Fruit fly (Drosophila melanogaster) whole organism, embryonic: ENCODE data around the gene mus101.
A peak's percentile ranks its signal among the peaks of the same experiment; 100 is the strongest.

Experiments
- ATbp ChIP-seq: fragments of 200-800 bp; sonication (Bioruptor generic); optimal IDR thresholded peaks from 2 replicates; lab custom pipeline; 2017; ENCODE audit warnings: missing biosample characterization, mild to moderate bottlenecking, missing genetic modification characterization, missing genetic modification reagents
- CG10209 ChIP-seq: fragments of 200-800 bp; sonication (Bioruptor generic); optimal IDR thresholded peaks from 3 replicates; lab custom pipeline; 2017; ENCODE audit warnings: missing biosample characterization, mild to moderate bottlenecking, missing genetic modification characterization, missing genetic modification reagents
- CG10274 ChIP-seq: fragments of 200-800 bp; sonication (Bioruptor generic); optimal IDR thresholded peaks from 3 replicates; lab custom pipeline; 2017; ENCODE audit warnings: missing biosample characterization, mild to moderate bottlenecking, missing genetic modification characterization
- CG10462 ChIP-seq: fragments of 200-800 bp; sonication (Bioruptor generic); optimal IDR thresholded peaks from 2 replicates; lab custom pipeline; 2016; ENCODE audit warnings: missing biosample characterization, missing genetic modification characterization
- CG12769 ChIP-seq: fragments of 200-800 bp; sonication (Bioruptor generic); optimal IDR thresholded peaks from 2 replicates; lab custom pipeline; 2019; ENCODE audit warnings: missing biosample characterization, mild to moderate bottlenecking, missing genetic modification characterization, moderate library complexity
- CG13775 ChIP-seq: fragments of 200-800 bp; sonication (Bioruptor generic); optimal IDR thresholded peaks from 3 replicates; lab custom pipeline; 2017; ENCODE audit warnings: missing biosample characterization, mild to moderate bottlenecking, missing genetic modification characterization
- CG15601 ChIP-seq: fragments of 200-800 bp; sonication (Bioruptor generic); optimal IDR thresholded peaks from 3 replicates; lab custom pipeline; 2019; ENCODE audit warnings: missing biosample characterization, mild to moderate bottlenecking, missing genetic modification characterization, moderate library complexity
- CG17359 ChIP-seq: fragments of 200-800 bp; sonication (Bioruptor generic); optimal IDR thresholded peaks from 3 replicates; lab custom pipeline; 2018; ENCODE audit warnings: missing biosample characterization, mild to moderate bottlenecking, missing genetic modification characterization, moderate library complexity
- CG30403 ChIP-seq: fragments of 200-800 bp; sonication (Bioruptor generic); optimal IDR thresholded peaks from 3 replicates; lab custom pipeline; 2016; ENCODE audit warnings: missing biosample characterization, missing genetic modification characterization
- CG32767 ChIP-seq: fragments of 200-800 bp; sonication (Bioruptor generic); IDR thresholded peaks from 2 replicates; pipeline ENCODE4 v1.3.6; 2022; ENCODE audit warnings: missing biosample characterization, missing genetic modification characterization
- CG3281 ChIP-seq: fragments of 200-800 bp; sonication (Bioruptor generic); optimal IDR thresholded peaks from 3 replicates; lab custom pipeline; 2017; ENCODE audit warnings: missing biosample characterization, mild to moderate bottlenecking, missing genetic modification characterization
- CG34376 ChIP-seq: fragments of 200-800 bp; sonication (Bioruptor generic); optimal IDR thresholded peaks from 2 replicates; lab custom pipeline; 2018; ENCODE audit warnings: missing biosample characterization, mild to moderate bottlenecking, missing genetic modification characterization
- CG3838 ChIP-seq: fragments of 200-800 bp; sonication (Bioruptor generic); optimal IDR thresholded peaks from 3 replicates; lab custom pipeline; 2016; ENCODE audit warnings: missing biosample characterization, missing genetic modification characterization
- CG43689 ChIP-seq: fragments of 200-800 bp; sonication (Bioruptor generic); IDR thresholded peaks from 2 replicates; pipeline ENCODE4 v1.3.6; 2022; ENCODE audit warnings: missing biosample characterization, missing genetic modification characterization
- CG5180 ChIP-seq: fragments of 200-800 bp; sonication (Bioruptor generic); optimal IDR thresholded peaks from 3 replicates; lab custom pipeline; 2017; ENCODE audit warnings: missing biosample characterization, missing genetic modification characterization, mild to moderate bottlenecking, moderate library complexity, missing genetic modification reagents
- CG6791 ChIP-seq: fragments of 200-800 bp; sonication (Bioruptor generic); IDR thresholded peaks from 3 replicates; pipeline ENCODE4 v1.3.6; 2022; ENCODE audit warnings: missing biosample characterization, missing genetic modification characterization; ENCODE audit not compliant: partially characterized antibody
- CG7745 ChIP-seq: fragments of 200-800 bp; sonication (Bioruptor generic); optimal IDR thresholded peaks from 2 replicates; lab custom pipeline; 2018; ENCODE audit warnings: missing biosample characterization, mild to moderate bottlenecking, missing genetic modification characterization, moderate library complexity
- CG7786 ChIP-seq: fragments of 200-800 bp; sonication (Bioruptor generic); optimal IDR thresholded peaks from 2 replicates; lab custom pipeline; 2016; ENCODE audit warnings: missing biosample characterization, missing genetic modification characterization
- CG8478 ChIP-seq: fragments of >200 bp; optimal IDR thresholded peaks from 2 replicates; lab custom pipeline; 2018
- CG8765 ChIP-seq: fragments of 200-800 bp; sonication (Bioruptor generic); IDR thresholded peaks from 2 replicates; pipeline ENCODE4 v1.3.6; 2022; ENCODE audit warnings: missing biosample characterization, missing genetic modification characterization
- CG9215 ChIP-seq: fragments of 200-800 bp; sonication (Bioruptor generic); IDR thresholded peaks from 2 replicates; pipeline ENCODE4 v1.3.6; 2022; ENCODE audit warnings: missing biosample characterization, missing genetic modification characterization
- CG9727 ChIP-seq: fragments of 200-800 bp; sonication (Bioruptor generic); optimal IDR thresholded peaks from 3 replicates; lab custom pipeline; 2017; ENCODE audit warnings: missing biosample characterization, mild to moderate bottlenecking, missing genetic modification characterization
- Dad ChIP-seq: fragments of 200-800 bp; sonication (Bioruptor generic); optimal IDR thresholded peaks from 3 replicates; lab custom pipeline; 2016; ENCODE audit warnings: missing biosample characterization, missing genetic modification characterization
- Dip2 ChIP-seq: fragments of 200-800 bp; sonication (Bioruptor generic); IDR thresholded peaks from 2 replicates; pipeline ENCODE4 v1.3.6; 2022; ENCODE audit warnings: missing biosample characterization, missing genetic modification characterization
- Doc2 ChIP-seq: fragments of 200-800 bp; sonication (Bioruptor generic); IDR thresholded peaks from 2 replicates; pipeline ENCODE4 v1.3.6; 2022; ENCODE audit warnings: missing biosample characterization, missing genetic modification characterization
- Doc3 ChIP-seq: fragments of 200-800 bp; sonication (Bioruptor generic); IDR thresholded peaks from 3 replicates; pipeline ENCODE4 v1.3.6; 2022; ENCODE audit warnings: missing biosample characterization, missing genetic modification characterization; ENCODE audit not compliant: partially characterized antibody
- ERR ChIP-seq: fragments of 200-800 bp; sonication (Bioruptor generic); optimal IDR thresholded peaks from 2 replicates; lab custom pipeline; 2016; ENCODE audit warnings: missing biosample characterization, missing genetic modification characterization
- Hr3 ChIP-seq: fragments of 200-800 bp; sonication (Bioruptor generic); optimal IDR thresholded peaks from 3 replicates; lab custom pipeline; 2016; ENCODE audit warnings: missing biosample characterization, missing genetic modification characterization
- MTF-1 ChIP-seq: fragments of 200-800 bp; sonication (Bioruptor generic); optimal IDR thresholded peaks from 2 replicates; lab custom pipeline; 2018; ENCODE audit warnings: missing biosample characterization, mild to moderate bottlenecking, missing genetic modification characterization, borderline replicate concordance
- Max ChIP-seq: fragments of 200-800 bp; sonication (Bioruptor generic); optimal IDR thresholded peaks from 2 replicates; lab custom pipeline; 2016; ENCODE audit warnings: missing biosample characterization, mild to moderate bottlenecking, missing genetic modification characterization
- Rx ChIP-seq: fragments of 200-800 bp; sonication (Bioruptor generic); IDR thresholded peaks from 2 replicates; pipeline ENCODE4 v1.3.6; 2022; ENCODE audit warnings: missing biosample characterization, missing genetic modification characterization
- al ChIP-seq: fragments of 200-800 bp; sonication (Bioruptor generic); IDR thresholded peaks from 2 replicates; pipeline ENCODE4 v1.3.6; 2022; ENCODE audit warnings: missing biosample characterization, missing genetic modification characterization
- ase ChIP-seq: fragments of 200-800 bp; sonication (Bioruptor generic); IDR thresholded peaks from 3 replicates; pipeline ENCODE4 v1.3.6; 2022; ENCODE audit warnings: missing biosample characterization, missing genetic modification characterization
- bbx ChIP-seq: fragments of 200-800 bp; sonication (Bioruptor generic); IDR thresholded peaks from 2 replicates; pipeline ENCODE4 v1.3.6; 2022; ENCODE audit warnings: missing biosample characterization, missing genetic modification characterization; ENCODE audit not compliant: partially characterized antibody
- dati ChIP-seq: fragments of 200-800 bp; sonication (Bioruptor generic); IDR thresholded peaks from 2 replicates; pipeline ENCODE4 v1.3.6; 2022; ENCODE audit warnings: missing biosample characterization, missing genetic modification characterization
- ewg ChIP-seq: fragments of 200-800 bp; sonication (Bioruptor generic); optimal IDR thresholded peaks from 3 replicates; lab custom pipeline; 2017; ENCODE audit warnings: mild to moderate bottlenecking, missing biosample characterization, missing genetic modification reagents, missing genetic modification characterization
- gcm2 ChIP-seq: fragments of 200-800 bp; sonication (Bioruptor generic); optimal IDR thresholded peaks from 2 replicates; lab custom pipeline; 2016; ENCODE audit warnings: missing biosample characterization, missing genetic modification characterization
- grn ChIP-seq: fragments of 200-800 bp; sonication (Bioruptor generic); optimal IDR thresholded peaks from 3 replicates; lab custom pipeline; 2017; ENCODE audit warnings: missing biosample characterization, missing genetic modification characterization
- gsb ChIP-seq: fragments of 200-800 bp; sonication (Bioruptor generic); IDR thresholded peaks from 2 replicates; pipeline ENCODE4 v1.3.6; 2022; ENCODE audit warnings: missing biosample characterization, missing genetic modification characterization
- gt ChIP-seq: fragments of 200-800 bp; sonication (Bioruptor generic); IDR thresholded peaks from 2 replicates; pipeline ENCODE4 v1.3.6; 2022; ENCODE audit warnings: missing biosample characterization, missing genetic modification characterization
- hth ChIP-seq: fragments of >200 bp; optimal IDR thresholded peaks from 2 replicates; lab custom pipeline; 2017; ENCODE audit warnings: inconsistent platforms
- pb ChIP-seq: fragments of 200-800 bp; sonication (Bioruptor generic); optimal IDR thresholded peaks from 3 replicates; lab custom pipeline; 2016; ENCODE audit warnings: missing biosample characterization, missing genetic modification characterization
- pho ChIP-seq: fragments of 200-800 bp; sonication (Bioruptor generic); optimal IDR thresholded peaks from 2 replicates; lab custom pipeline; 2016; ENCODE audit warnings: missing biosample characterization, missing genetic modification characterization
- pum ChIP-seq: fragments of 200-800 bp; sonication (Bioruptor generic); optimal IDR thresholded peaks from 2 replicates; lab custom pipeline; 2016; ENCODE audit warnings: missing biosample characterization, missing genetic modification characterization
- sr ChIP-seq: fragments of 200-800 bp; sonication (Bioruptor generic); IDR thresholded peaks from 3 replicates; pipeline ENCODE4 v1.3.6; 2022; ENCODE audit warnings: missing biosample characterization, missing genetic modification characterization
- stc ChIP-seq: fragments of 200-800 bp; sonication (Bioruptor generic); IDR thresholded peaks from 2 replicates; pipeline ENCODE4 v1.3.6; 2022; ENCODE audit warnings: missing biosample characterization, missing genetic modification characterization
- tio ChIP-seq: fragments of 200-800 bp; sonication (Bioruptor generic); optimal IDR thresholded peaks from 2 replicates; lab custom pipeline; 2017; ENCODE audit warnings: missing biosample characterization, missing genetic modification characterization, inconsistent platforms
- trh ChIP-seq: fragments of 200-800 bp; sonication (Bioruptor generic); optimal IDR thresholded peaks from 2 replicates; lab custom pipeline; 2016; ENCODE audit warnings: missing biosample characterization, missing genetic modification characterization
- unpg ChIP-seq: fragments of 200-800 bp; sonication (Bioruptor generic); optimal IDR thresholded peaks from 3 replicates; lab custom pipeline; 2018; ENCODE audit warnings: missing biosample characterization, mild to moderate bottlenecking, missing genetic modification characterization, moderate library complexity
- zfh1 ChIP-seq: fragments of 200-800 bp; sonication (Bioruptor generic); IDR thresholded peaks from 3 replicates; pipeline ENCODE4 v1.3.6; 2022; ENCODE audit warnings: missing biosample characterization, missing genetic modification characterization

mus101 gene

dm6 chrX:13748906-13749872 is 27.1 kb downstream of the mus101 start (continued):
- TF ChIP-seq CG7745: no peak
- no peak for TF ChIP-seq grn (GFP tag; lab: Kevin White, UChicago)
- peak; percentile 54 for TF ChIP-seq pho (GFP tag; lab: Kevin White, UChicago)
- TF ChIP-seq MTF-1 (GFP tag; lab: Kevin White, UChicago): no peak
- peak; percentile 59 for TF ChIP-seq Hr3
- TF ChIP-seq Doc3 (GFP tag; lab: Robert Waterston, UW): no peak
- TF ChIP-seq CG9215 (GFP tag; lab: Robert Waterston, UW): peak; percentile 63
- TF ChIP-seq CG8765 (GFP tag; lab: Robert Waterston, UW): no peak
- no peak for TF ChIP-seq CG10462
- TF ChIP-seq dati (GFP tag; lab: Robert Waterston, UW): no peak
- TF ChIP-seq ATbp (GFP tag; lab: Kevin White, UChicago): no peak
- TF ChIP-seq CG32767 (GFP tag; lab: Robert Waterston, UW): peak; percentile 48
- TF ChIP-seq Dip2 (GFP tag; lab: Robert Waterston, UW): no peak
- TF ChIP-seq CG3281 (GFP tag; lab: Kevin White, UChicago): peak; percentile 79
- TF ChIP-seq zfh1 (GFP tag; lab: Robert Waterston, UW): peak; percentile 62
- TF ChIP-seq trh (GFP tag; lab: Kevin White, UChicago): peak; percentile 42
- TF ChIP-seq ewg (GFP tag; lab: Kevin White, UChicago): no peak
- TF ChIP-seq CG13775 (GFP tag; lab: Kevin White, UChicago): peak; percentile 55
- peak; percentile 69 for TF ChIP-seq CG10209 (GFP tag; lab: Kevin White, UChicago)
- TF ChIP-seq hth: no peak
- TF ChIP-seq gt: no peak
- TF ChIP-seq CG8478 (lab: Kevin White, UChicago): no peak
- peak; percentile 66 for TF ChIP-seq CG17359 (tag; lab: Kevin White, UChicago)
- 0 out of 2 replicates have a peak, but pooled peaks have one; percentile 43 for TF ChIP-seq CG43689
- TF ChIP-seq pb (GFP tag; lab: Kevin White, UChicago): no peak
- TF ChIP-seq al (GFP tag; lab: Robert Waterston, UW): peak; percentile 79
- TF ChIP-seq gcm2 (GFP tag; lab: Kevin White, UChicago): peak; percentile 1
- no peak for TF ChIP-seq pum (GFP tag; lab: Kevin White, UChicago)
- peak; percentile 77 for TF ChIP-seq CG30403 (GFP tag; lab: Kevin White, UChicago)
- no peak for TF ChIP-seq Dad (GFP tag; lab: Kevin White, UChicago)
- TF ChIP-seq ase (GFP tag; lab: Robert Waterston, UW): peak; percentile 69; the same call in 2 of the 3 replicates
- TF ChIP-seq gsb: peak; percentile 54; the same call in 1 of the 2 replicates
- peak; percentile 6 for TF ChIP-seq CG10274 (GFP tag; lab: Kevin White, UChicago)
- peak; percentile 12 for TF ChIP-seq CG7786 (GFP tag; lab: Kevin White, UChicago)
- TF ChIP-seq CG12769 (tag; lab: Kevin White, UChicago): peak; percentile 73
- TF ChIP-seq ERR (GFP tag; lab: Kevin White, UChicago): no peak
- TF ChIP-seq Max (GFP tag; lab: Kevin White, UChicago): no peak
- TF ChIP-seq CG34376 (GFP tag; lab: Kevin White, UChicago): no peak
- TF ChIP-seq CG6791 (GFP tag; lab: Robert Waterston, UW): no peak
- TF ChIP-seq Rx (GFP tag; lab: Robert Waterston, UW): peak; percentile 21; the same call in 1 of the 2 replicates
- TF ChIP-seq tio: peak; percentile 59
- peak; percentile 81 for TF ChIP-seq CG9727 (GFP tag; lab: Kevin White, UChicago)
- peak; percentile 78 for TF ChIP-seq unpg (GFP tag; lab: Kevin White, UChicago)
- no peak for TF ChIP-seq CG15601 (tag; lab: Kevin White, UChicago)
- TF ChIP-seq bbx (GFP tag; lab: Robert Waterston, UW): no peak
- TF ChIP-seq CG5180 (GFP tag; lab: Kevin White, UChicago): peak; percentile 33
- peak; percentile 84 for TF ChIP-seq stc (GFP tag; lab: Robert Waterston, UW)
- TF ChIP-seq CG3838 (GFP tag; lab: Kevin White, UChicago): no peak
- no peak for TF ChIP-seq sr (GFP tag; lab: Robert Waterston, UW)
- no peak for TF ChIP-seq Doc2 (GFP tag; lab: Robert Waterston, UW)
